Worm (Caenorhabditis elegans): Measurements from ENCODE around the gene ntl-4.

- TF ChIP-seq zag-1 (tag; optimal IDR thresholded peaks at IDR 0.05) (no peak), nhr-23 (tag; optimal IDR thresholded peaks at IDR 0.05) (no peak), snpc-4 (tag; optimal IDR thresholded peaks at IDR 0.05) (no peak)
Measured at ce11 chrIV:7957504-7957903, 47.1 kb downstream of the ntl-4 start, which contains the start of gene frpr-10.

All from whole organism, L3 larva.